Fruit fly (Drosophila melanogaster) whole organism, embryonic: Measurements from ENCODE around the gene ago.

Experiments used
- Atf6 ChIP-seq: fragments of 200-800 bp; sonication (Bioruptor generic); IDR thresholded peaks from 2 replicates; pipeline ENCODE4 v1.3.6; 2022; ENCODE audit warnings: missing biosample characterization, missing genetic modification characterization
- C15 ChIP-seq: fragments of 200-800 bp; sonication (Bioruptor generic); IDR thresholded peaks from 3 replicates; pipeline ENCODE4 v1.3.6; 2022; ENCODE audit warnings: missing biosample characterization, missing genetic modification characterization
- CG10321 ChIP-seq: fragments of 200-800 bp; sonication (Bioruptor generic); IDR thresholded peaks from 2 replicates; pipeline ENCODE4 v1.3.6; 2022; ENCODE audit warnings: missing biosample characterization, missing genetic modification characterization
- CG14050 ChIP-seq: fragments of 200-800 bp; sonication (Bioruptor generic); IDR thresholded peaks from 3 replicates; pipeline ENCODE4 v1.3.6; 2022; ENCODE audit warnings: missing biosample characterization, missing genetic modification characterization
- CG15073 ChIP-seq: fragments of 200-800 bp; sonication (Bioruptor generic); optimal IDR thresholded peaks from 2 replicates; lab custom pipeline; 2016; ENCODE audit warnings: missing biosample characterization, missing genetic modification characterization
- CG16863 ChIP-seq: fragments of 200-800 bp; sonication (Bioruptor generic); optimal IDR thresholded peaks from 3 replicates; lab custom pipeline; 2016; ENCODE audit warnings: missing biosample characterization, missing genetic modification characterization
- CG17328 ChIP-seq: fragments of 200-800 bp; sonication (Bioruptor generic); IDR thresholded peaks from 2 replicates; pipeline ENCODE4 v1.3.6; 2022; ENCODE audit warnings: missing biosample characterization, missing genetic modification characterization
- CG17385 ChIP-seq: fragments of 200-800 bp; sonication (Bioruptor generic); optimal IDR thresholded peaks from 3 replicates; lab custom pipeline; 2018; ENCODE audit warnings: missing biosample characterization, mild to moderate bottlenecking, missing genetic modification characterization
- CG17612 ChIP-seq: fragments of 200-800 bp; sonication (Bioruptor generic); IDR thresholded peaks from 2 replicates; pipeline ENCODE4 v1.3.6; 2022; ENCODE audit warnings: missing biosample characterization, missing genetic modification characterization
- CG18476 ChIP-seq: fragments of 200-800 bp; sonication (Bioruptor generic); optimal IDR thresholded peaks from 2 replicates; lab custom pipeline; 2016; ENCODE audit warnings: missing biosample characterization, mild to moderate bottlenecking, missing genetic modification characterization
- CG6683 ChIP-seq: fragments of 200-800 bp; sonication (Bioruptor generic); optimal IDR thresholded peaks from 2 replicates; lab custom pipeline; 2017; ENCODE audit warnings: missing biosample characterization, mild to moderate bottlenecking, missing genetic modification characterization, missing genetic modification reagents
- CG8478 ChIP-seq: fragments of >200 bp; optimal IDR thresholded peaks from 2 replicates; lab custom pipeline; 2018
- CG8924 ChIP-seq: fragments of 200-800 bp; optimal IDR thresholded peaks from 3 replicates; lab custom pipeline; 2019; ENCODE audit warnings: missing biosample characterization, mild to moderate bottlenecking, missing genetic modification characterization, moderate library complexity
- CG9437 ChIP-seq: fragments of 200-800 bp; sonication (Bioruptor generic); optimal IDR thresholded peaks from 2 replicates; lab custom pipeline; 2018; ENCODE audit warnings: missing biosample characterization, mild to moderate bottlenecking, missing genetic modification characterization
- Doc3 ChIP-seq: fragments of 200-800 bp; sonication (Bioruptor generic); IDR thresholded peaks from 3 replicates; pipeline ENCODE4 v1.3.6; 2022; ENCODE audit warnings: missing biosample characterization, missing genetic modification characterization; ENCODE audit not compliant: partially characterized antibody
- HHEX ChIP-seq: fragments of 200-800 bp; sonication (Bioruptor generic); optimal IDR thresholded peaks from 3 replicates; lab custom pipeline; 2017; ENCODE audit warnings: missing biosample characterization, mild to moderate bottlenecking, missing genetic modification characterization, missing genetic modification reagents
- Max ChIP-seq: fragments of 200-800 bp; sonication (Bioruptor generic); optimal IDR thresholded peaks from 2 replicates; lab custom pipeline; 2016; ENCODE audit warnings: missing biosample characterization, mild to moderate bottlenecking, missing genetic modification characterization
- Myb ChIP-seq: fragments of 200-800 bp; sonication (Bioruptor generic); optimal IDR thresholded peaks from 2 replicates; lab custom pipeline; 2016; ENCODE audit warnings: missing biosample characterization, missing genetic modification characterization
- NK7.1 ChIP-seq: fragments of 200-800 bp; sonication (Bioruptor generic); optimal IDR thresholded peaks from 3 replicates; lab custom pipeline; 2016; ENCODE audit warnings: missing biosample characterization, missing genetic modification characterization
- Scr ChIP-seq: fragments of 200-800 bp; sonication (Bioruptor generic); IDR thresholded peaks from 2 replicates; pipeline ENCODE4 v1.3.6; 2022; ENCODE audit warnings: missing biosample characterization, missing genetic modification characterization; ENCODE audit not compliant: partially characterized antibody
- Sry-δ ChIP-seq: fragments of 200-800 bp; sonication (Bioruptor generic); optimal IDR thresholded peaks from 2 replicates; lab custom pipeline; 2016; ENCODE audit warnings: missing biosample characterization, missing genetic modification characterization
- Usf ChIP-seq: fragments of 200-800 bp; sonication (Bioruptor generic); optimal IDR thresholded peaks from 2 replicates; lab custom pipeline; 2017; ENCODE audit warnings: missing genotype, missing biosample characterization, missing genetic modification characterization
- YL-1 ChIP-seq: fragments of 200-800 bp; sonication (Bioruptor generic); optimal IDR thresholded peaks from 3 replicates; lab custom pipeline; 2017; ENCODE audit warnings: missing biosample characterization, mild to moderate bottlenecking, missing genetic modification characterization
- ab ChIP-seq: fragments of 200-800 bp; sonication (Bioruptor generic); optimal IDR thresholded peaks from 2 replicates; lab custom pipeline; 2016; ENCODE audit warnings: missing biosample characterization, missing genetic modification characterization
- ac ChIP-seq: fragments of 200-800 bp; sonication (Bioruptor generic); optimal IDR thresholded peaks from 3 replicates; lab custom pipeline; 2017; ENCODE audit warnings: missing biosample characterization, mild to moderate bottlenecking, missing genetic modification characterization
- br ChIP-seq: fragments of >200 bp; optimal IDR thresholded peaks from 2 replicates; lab custom pipeline; 2017
- cato ChIP-seq: fragments of 200-800 bp; sonication (Bioruptor generic); optimal IDR thresholded peaks from 2 replicates; lab custom pipeline; 2016; ENCODE audit warnings: missing biosample characterization, missing genetic modification characterization, borderline replicate concordance
- ci ChIP-seq: fragments of 200-800 bp; sonication (Bioruptor generic); IDR thresholded peaks from 3 replicates; pipeline ENCODE4 v1.3.6; 2022; ENCODE audit warnings: missing biosample characterization, missing genetic modification characterization
- eve ChIP-seq, 2 experiments: fragments of >200 bp; optimal IDR thresholded peaks; 2 replicates each; lab custom pipeline; 2017; ENCODE audit warnings: missing biosample characterization in 2 of 2, missing genetic modification characterization in 2 of 2
- eyg ChIP-seq: fragments of 200-800 bp; sonication (Bioruptor generic); optimal IDR thresholded peaks from 3 replicates; lab custom pipeline; 2016; ENCODE audit warnings: missing biosample characterization, missing genetic modification characterization
- gro ChIP-seq: fragments of 200-800 bp; sonication (Bioruptor generic); optimal IDR thresholded peaks from 2 replicates; lab custom pipeline; 2016; ENCODE audit warnings: missing biosample characterization, missing genetic modification characterization
- her ChIP-seq: fragments of 200-800 bp; sonication (Bioruptor generic); optimal IDR thresholded peaks from 2 replicates; lab custom pipeline; 2016; ENCODE audit warnings: missing biosample characterization, missing genetic modification characterization
- lola ChIP-seq, 3 experiments: fragments of >200 bp in 2 of 3; fragments of 200-800 bp in 1 of 3; sonication (Bioruptor generic) in 1 of 3; optimal IDR thresholded peaks; 2 replicates each; lab custom pipeline; 2017 to 2019; ENCODE audit warnings: missing biosample characterization in 3 of 3, missing genetic modification characterization in 3 of 3, mild to moderate bottlenecking in 1 of 3, moderate library complexity in 1 of 3
- org-1 ChIP-seq: fragments of 200-800 bp; sonication (Bioruptor generic); optimal IDR thresholded peaks from 2 replicates; lab custom pipeline; 2017; ENCODE audit warnings: missing biosample characterization, missing genetic modification characterization
- pros ChIP-seq: fragments of 200-800 bp; sonication (Bioruptor generic); optimal IDR thresholded peaks from 3 replicates; lab custom pipeline; 2019; ENCODE audit warnings: missing biosample characterization, mild to moderate bottlenecking, missing genetic modification characterization, moderate library complexity
- pzg ChIP-seq: fragments of 200-800 bp; sonication (Bioruptor generic); optimal IDR thresholded peaks from 3 replicates; lab custom pipeline; 2018; ENCODE audit warnings: missing biosample characterization, mild to moderate bottlenecking, missing genetic modification characterization, moderate library complexity
- ranshi ChIP-seq: fragments of 200-800 bp; sonication (Bioruptor generic); IDR thresholded peaks from 2 replicates; pipeline ENCODE4 v1.3.6; 2022; ENCODE audit warnings: missing biosample characterization, missing genetic modification characterization
- ro ChIP-seq: fragments of 200-800 bp; sonication (Bioruptor generic); IDR thresholded peaks from 2 replicates; pipeline ENCODE4 v1.3.6; 2022; ENCODE audit warnings: missing biosample characterization, missing genetic modification characterization
- schlank ChIP-seq: fragments of 200-800 bp; sonication (Bioruptor generic); optimal IDR thresholded peaks from 2 replicates; lab custom pipeline; 2018; ENCODE audit warnings: missing biosample characterization, mild to moderate bottlenecking, missing genetic modification characterization
- sima ChIP-seq: fragments of 200-800 bp; sonication (Bioruptor generic); optimal IDR thresholded peaks from 2 replicates; lab custom pipeline; 2016; ENCODE audit warnings: missing biosample characterization, missing genetic modification characterization
- slou ChIP-seq: fragments of 200-800 bp; sonication (Bioruptor generic); optimal IDR thresholded peaks from 3 replicates; lab custom pipeline; 2016; ENCODE audit warnings: missing biosample characterization, missing genetic modification characterization
- sna ChIP-seq: fragments of 200-800 bp; sonication (Bioruptor generic); IDR thresholded peaks from 2 replicates; pipeline ENCODE4 v1.3.6; 2022; ENCODE audit warnings: missing biosample characterization, missing genetic modification characterization; ENCODE audit not compliant: partially characterized antibody
- stwl ChIP-seq: fragments of 200-800 bp; sonication (Bioruptor generic); optimal IDR thresholded peaks from 3 replicates; lab custom pipeline; 2018; ENCODE audit warnings: missing biosample characterization, mild to moderate bottlenecking, missing genetic modification characterization, moderate library complexity
- unc-4 ChIP-seq: fragments of 200-800 bp; sonication (Bioruptor generic); IDR thresholded peaks from 2 replicates; pipeline ENCODE4 v1.3.6; 2022; ENCODE audit warnings: missing biosample characterization, missing genetic modification characterization; ENCODE audit not compliant: partially characterized antibody
- vfl ChIP-seq: fragments of 200-800 bp; sonication (Bioruptor generic); optimal IDR thresholded peaks from 2 replicates; lab custom pipeline; 2016; ENCODE audit warnings: missing biosample characterization, missing genetic modification characterization
- wor ChIP-seq: fragments of 200-800 bp; sonication (Bioruptor generic); IDR thresholded peaks from 2 replicates; pipeline ENCODE4 v1.3.6; 2022; ENCODE audit warnings: missing biosample characterization, missing genetic modification characterization

The ago gene

dm6 chr3L:4228187-4228836 lies 25.8 kb downstream of the ago start (continued):
- TF ChIP-seq CG15073 (GFP tag; lab: Kevin White, UChicago) (peak; percentile 86), NK7.1 (GFP tag; lab: Kevin White, UChicago) (peak; percentile 94), CG17385 (peak; percentile 95), unc-4 (GFP tag; lab: Robert Waterston, UW) (no peak), pzg (GFP tag; lab: Kevin White, UChicago) (no peak), gro (GFP tag; lab: Kevin White, UChicago) (peak; percentile 49), Doc3 (GFP tag; lab: Robert Waterston, UW) (no peak), ro (peak; percentile 88), ab (GFP tag; lab: Kevin White, UChicago) (peak; percentile 88), ranshi (GFP tag; lab: Robert Waterston, UW) (peak; percentile 96), HHEX (GFP tag; lab: Kevin White, UChicago) (peak; percentile 94), CG16863 (GFP tag; lab: Kevin White, UChicago) (peak; percentile 97), ci (peak; percentile 99), slou (GFP tag; lab: Kevin White, UChicago) (peak; percentile 49), vfl (GFP tag; lab: Kevin White, UChicago) (peak; percentile 70), schlank (tag; lab: Kevin White, UChicago) (peak; percentile 71), lola (GFP tag; optimal IDR thresholded peaks at IDR 0.05; lab: Kevin White, UChicago) (peak in 1 of 3 experiments; percentile 97), CG18476 (GFP tag; lab: Kevin White, UChicago) (peak; percentile 90), CG14050 (GFP tag; lab: Robert Waterston, UW) (peak; percentile 97), eve (GFP tag; optimal IDR thresholded peaks at IDR 0.05; lab: Kevin White, UChicago) (peak in 1 of 2 experiments; percentile 97), eyg (GFP tag; lab: Kevin White, UChicago) (peak; percentile 92), Myb (peak; percentile 80), CG17328 (GFP tag; lab: Robert Waterston, UW) (peak; percentile 99), Max (GFP tag; lab: Kevin White, UChicago) (peak; percentile 87), YL-1 (GFP tag; lab: Kevin White, UChicago) (peak; percentile 83), sima (peak; percentile 91), her (GFP tag; lab: Kevin White, UChicago) (peak; percentile 80), CG8478 (lab: Kevin White, UChicago) (no peak), CG10321 (peak; percentile 78), stwl (tag; lab: Kevin White, UChicago) (peak; percentile 38), CG17612 (GFP tag; lab: Robert Waterston, UW) (peak; percentile 72), Usf (GFP tag; lab: Kevin White, UChicago) (peak; percentile 78), br (lab: Kevin White, UChicago) (no peak), C15 (GFP tag; lab: Robert Waterston, UW) (peak; percentile 90; the same call in 2 of the 3 replicates), wor (peak; percentile 95), ac (GFP tag; lab: Kevin White, UChicago) (peak; percentile 82), pros (GFP tag; lab: Kevin White, UChicago) (peak; percentile 67), org-1 (peak; percentile 95), Atf6 (GFP tag; lab: Robert Waterston, UW) (peak; percentile 91), CG8924 (tag; lab: Kevin White, UChicago) (peak; percentile 97), Sry-δ (GFP tag; lab: Kevin White, UChicago) (peak; percentile 68), cato (GFP tag; lab: Kevin White, UChicago) (peak; percentile 90), CG6683 (GFP tag; lab: Kevin White, UChicago) (peak; percentile 85), sna (GFP tag; lab: Robert Waterston, UW) (no peak), Scr (GFP tag; lab: Robert Waterston, UW) (no peak), CG9437 (GFP tag; lab: Kevin White, UChicago) (peak; percentile 88)
- TF ChIP-seq, all 482 proteins: peak for 430
